Fruit fly (Drosophila melanogaster) whole organism, embryonic: ENCODE measurements around the gene Scgalpha.
A peak's percentile ranks its signal among the peaks of the same experiment; 100 is the strongest.

ENCODE experiments used
- Bgb ChIP-seq: fragments of 200-800 bp; sonication (Bioruptor generic); IDR thresholded peaks from 2 replicates; pipeline ENCODE4 v1.3.6; 2022; ENCODE audit warnings: missing biosample characterization, missing genetic modification characterization; ENCODE audit not compliant: partially characterized antibody
- CG12299 ChIP-seq: fragments of 200-800 bp; sonication (Bioruptor generic); optimal IDR thresholded peaks from 2 replicates; lab custom pipeline; 2018; ENCODE audit warnings: missing biosample characterization, mild to moderate bottlenecking, missing genetic modification characterization
- CG13424 ChIP-seq: fragments of 200-800 bp; sonication (Bioruptor generic); optimal IDR thresholded peaks from 2 replicates; lab custom pipeline; 2019; ENCODE audit warnings: missing biosample characterization, mild to moderate bottlenecking, missing genetic modification characterization, moderate library complexity
- CG14667 ChIP-seq: fragments of 200-800 bp; sonication (Bioruptor generic); IDR thresholded peaks from 2 replicates; pipeline ENCODE4 v1.3.6; 2022; ENCODE audit warnings: missing biosample characterization, missing genetic modification characterization
- CG1832 ChIP-seq: fragments of 200-800 bp; sonication (Bioruptor generic); optimal IDR thresholded peaks from 2 replicates; lab custom pipeline; 2017; ENCODE audit warnings: missing biosample characterization, mild to moderate bottlenecking, missing genetic modification characterization, inconsistent platforms
- CG3847 ChIP-seq: fragments of 200-800 bp; sonication (Bioruptor generic); IDR thresholded peaks from 2 replicates; pipeline ENCODE4 v1.3.6; 2022; ENCODE audit warnings: missing biosample characterization, missing genetic modification characterization
- CG5953 ChIP-seq: fragments of 200-800 bp; sonication (Bioruptor generic); IDR thresholded peaks from 2 replicates; pipeline ENCODE4 v1.3.6; 2022; ENCODE audit warnings: missing biosample characterization, missing genetic modification characterization
- CG9876 ChIP-seq: fragments of 200-800 bp; sonication (Bioruptor generic); optimal IDR thresholded peaks from 2 replicates; lab custom pipeline; 2016; ENCODE audit warnings: missing biosample characterization, missing genetic modification characterization
- Doc3 ChIP-seq: fragments of 200-800 bp; sonication (Bioruptor generic); IDR thresholded peaks from 3 replicates; pipeline ENCODE4 v1.3.6; 2022; ENCODE audit warnings: missing biosample characterization, missing genetic modification characterization; ENCODE audit not compliant: partially characterized antibody
- Hey ChIP-seq: fragments of 200-800 bp; sonication (Bioruptor generic); optimal IDR thresholded peaks from 3 replicates; lab custom pipeline; 2018; ENCODE audit warnings: missing biosample characterization, mild to moderate bottlenecking, missing genetic modification characterization
- Xbp1 ChIP-seq: fragments of 200-800 bp; sonication (Bioruptor generic); optimal IDR thresholded peaks from 3 replicates; lab custom pipeline; 2016; ENCODE audit warnings: missing biosample characterization, mild to moderate bottlenecking, missing genetic modification characterization
- ems ChIP-seq: fragments of 200-800 bp; sonication (Bioruptor generic); optimal IDR thresholded peaks from 3 replicates; lab custom pipeline; 2016; ENCODE audit warnings: missing biosample characterization, missing genetic modification characterization
- klu ChIP-seq: fragments of 200-800 bp; sonication (Bioruptor generic); IDR thresholded peaks from 2 replicates; pipeline ENCODE4 v1.3.6; 2022; ENCODE audit warnings: missing biosample characterization, missing genetic modification characterization
- psq ChIP-seq: fragments of 200-800 bp; sonication (Bioruptor generic); optimal IDR thresholded peaks from 2 replicates; lab custom pipeline; 2017; ENCODE audit warnings: missing biosample characterization, missing genetic modification characterization

DNA sequence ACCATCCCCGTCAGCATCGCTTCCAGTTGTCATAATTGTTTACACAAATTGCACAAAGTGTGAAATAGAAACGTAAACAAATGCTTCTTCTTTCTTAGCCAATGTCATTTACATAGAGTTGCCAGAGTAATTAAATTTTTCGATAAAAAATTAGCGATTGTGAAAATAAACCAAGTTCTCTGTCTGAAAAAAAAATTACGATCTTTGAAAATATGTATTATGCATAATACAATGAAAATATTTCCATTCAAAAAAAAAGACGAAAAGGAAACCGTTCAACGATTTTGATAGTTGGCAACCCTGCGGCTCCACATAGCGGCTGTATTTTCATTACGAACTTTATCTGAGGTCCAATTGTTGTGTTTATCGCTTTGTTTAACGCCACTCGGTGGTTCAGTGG is 7.9 kb downstream of the Scgalpha start, which contains the start of the genes CG7810 and CG7806:
- TF ChIP-seq CG13424 (tag; lab: Kevin White, UChicago) (peak; percentile 94), CG5953 (GFP tag; lab: Robert Waterston, UW) (peak; percentile 75; the same call in 1 of the 2 replicates), CG12299 (peak; percentile 89), Doc3 (GFP tag; lab: Robert Waterston, UW) (0 out of 3 replicates have a peak, but pooled peaks have one; percentile 13), Xbp1 (GFP tag; lab: Kevin White, UChicago) (peak; percentile 90), CG3847 (GFP tag; lab: Robert Waterston, UW) (peak; percentile 90), CG9876 (peak; percentile 46), CG1832 (no peak), Bgb (GFP tag; lab: Robert Waterston, UW) (no peak), ems (GFP tag; lab: Kevin White, UChicago) (peak; percentile 83), CG14667 (GFP tag; lab: Robert Waterston, UW) (peak; percentile 73), psq (GFP tag; lab: Kevin White, UChicago) (peak; percentile 61), Hey (no peak), klu (peak; percentile 74)
